Worm (Caenorhabditis elegans) whole organism, L4/young adult: ENCODE data around the gene F16B4.4.

Experiments used
- W03F9.2 ChIP-seq: fragments of 150-350 bp; optimal IDR thresholded peaks from 2 replicates; lab custom pipeline; 2014; ENCODE audit warnings: missing biosample characterization, missing genetic modification characterization
- him-1 ChIP-seq: sonication (generic microtip); optimal IDR thresholded peaks from 2 replicates; lab custom pipeline; 2016; ENCODE audit warnings: missing genotype, missing genetic modification reagents, missing genetic modification characterization, missing compliant biosample characterization

DNA sequence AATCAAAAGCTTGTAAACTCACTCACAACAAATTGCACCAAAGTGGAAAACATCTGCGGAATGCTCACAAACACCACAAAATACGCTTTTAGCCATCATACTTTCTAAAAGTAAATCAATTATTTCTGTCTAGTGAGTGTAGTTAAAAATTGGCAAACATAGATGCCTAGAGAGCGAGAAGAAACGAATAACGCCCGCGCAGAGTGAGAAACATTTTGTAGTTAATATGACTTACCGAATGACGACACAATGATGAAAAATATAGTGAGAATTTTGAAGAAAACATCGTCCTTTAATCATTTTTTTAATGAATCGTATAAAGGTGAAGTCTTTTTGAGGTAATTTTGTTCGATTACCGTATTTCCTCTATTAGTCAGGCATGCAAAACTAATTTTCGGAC, 35.5 kb downstream of the F16B4.4 start, which contains the start of gene nhr-238:
- TF ChIP-seq W03F9.2 (tag; lab: Kevin White, UChicago) (no peak), him-1 (tag; lab: Kevin White, UChicago) (no peak)
